Worm (Caenorhabditis elegans): Measurements from ENCODE around the gene T03F6.6.

Gene T03F6.6

DNA sequence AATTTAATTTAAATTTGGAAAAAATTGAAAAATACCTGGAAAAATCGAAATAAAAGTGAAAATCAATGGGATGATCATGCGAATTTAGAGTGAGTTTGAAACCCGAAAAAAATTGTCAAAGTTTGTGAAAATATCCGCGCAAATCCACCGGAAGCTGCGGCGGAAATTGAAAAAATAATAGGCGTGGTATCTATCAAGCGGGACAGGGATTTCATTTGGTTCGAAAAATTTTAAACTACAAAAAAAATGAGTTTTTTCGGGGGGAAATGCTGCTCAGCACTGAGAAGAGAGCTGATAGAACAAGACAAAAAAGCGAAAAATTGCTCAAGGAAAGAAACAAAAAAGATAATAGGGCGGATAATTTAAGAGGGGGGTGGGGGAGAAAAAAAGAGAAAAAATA lies 9.1 kb downstream of the T03F6.6 start, which contains the start of gene T03F6.9:
TSS of gene T03F6.9 (minus strand) at position 101 of the 400 bp plus-strand sequence.
- TF ChIP-seq efl-3 (GFP tag; optimal IDR thresholded peaks at IDR 0.05) (no peak), fkh-8 (tag; optimal IDR thresholded peaks at IDR 0.05) (peak; percentile 0)

DNA sequence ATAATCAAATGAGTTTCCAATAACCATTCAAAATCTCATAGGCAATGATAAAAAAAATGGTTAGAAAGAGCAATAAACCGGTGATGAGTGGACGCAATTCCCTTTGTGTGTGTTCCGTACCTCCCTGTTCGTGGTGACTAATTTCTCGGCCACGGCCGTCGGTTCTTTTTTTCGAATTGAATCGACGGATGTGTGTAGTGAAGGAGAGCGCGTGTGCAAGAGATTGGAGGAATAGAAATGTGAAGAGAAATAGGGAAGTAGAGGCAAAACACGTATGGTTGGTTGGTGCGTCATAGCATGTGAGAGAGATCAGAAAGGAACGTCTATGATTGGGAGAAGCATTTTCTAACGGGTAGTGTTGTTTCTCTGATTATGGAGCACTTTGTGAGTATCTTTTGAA lies 20.2 kb downstream of the T03F6.6 start:
- no peak for TF ChIP-seq C34B4.2 (tag; optimal IDR thresholded peaks at IDR 0.05)
- peak; percentile 58 for TF ChIP-seq blmp-1 (tag; optimal IDR thresholded peaks at IDR 0.05)
- TF ChIP-seq tbx-2 (tag; optimal IDR thresholded peaks at IDR 0.05), result no peak
- TF ChIP-seq ama-1 (optimal IDR thresholded peaks at IDR 0.05), result no peak
- peak; percentile 36 to 58 for TF ChIP-seq lin-35 (GFP tag; optimal IDR thresholded peaks at IDR 0.05)
- peak; percentile 77 for TF ChIP-seq fkh-8 (tag; optimal IDR thresholded peaks at IDR 0.05)
- peak in 2 of 3 experiments; percentile 34 to 60 for TF ChIP-seq dpl-1 (GFP tag; optimal IDR thresholded peaks at IDR 0.05)
- peak; percentile 98 for TF ChIP-seq lin-14 (GFP tag; optimal IDR thresholded peaks at IDR 0.05)
- TF ChIP-seq xbp-1 (tag; optimal IDR thresholded peaks at IDR 0.05), result peak; percentile 13
- TF ChIP-seq lsy-2 (tag; optimal IDR thresholded peaks at IDR 0.05), result peak; percentile 17 to 63
- peak; percentile 4 for TF ChIP-seq lin-15B (tag; optimal IDR thresholded peaks at IDR 0.05)
- peak; percentile 16 for TF ChIP-seq nhr-47 (tag; optimal IDR thresholded peaks at IDR 0.05)
- peak; percentile 68 for TF ChIP-seq skn-1 (tag; optimal IDR thresholded peaks at IDR 0.05)
- no peak for TF ChIP-seq unc-86 (tag; optimal IDR thresholded peaks at IDR 0.05)
- TF ChIP-seq jun-1 (tag; optimal IDR thresholded peaks at IDR 0.05), result peak; percentile 18
- TF ChIP-seq mdl-1 (tag; optimal IDR thresholded peaks at IDR 0.05), result peak in 1 of 2 experiments; percentile 66
- TF ChIP-seq pag-3 (tag; optimal IDR thresholded peaks at IDR 0.05; ENCODE audit: borderline replicate concordance, insufficient read depth), result no peak
- peak; percentile 9 for TF ChIP-seq swsn-7 (tag; optimal IDR thresholded peaks at IDR 0.05)
- TF ChIP-seq egl-27 (tag; optimal IDR thresholded peaks at IDR 0.05), result no peak
- peak; percentile 21 for TF ChIP-seq nhr-20 (tag; optimal IDR thresholded peaks at IDR 0.05)
- no peak for TF ChIP-seq hlh-4 (tag; optimal IDR thresholded peaks at IDR 0.05)
- TF ChIP-seq ceh-88 (GFP tag; IDR thresholded peaks at IDR 0.05), result no peak
- peak in 1 of 3 experiments; percentile 69 for TF ChIP-seq ceh-82 (tag; optimal IDR thresholded peaks at IDR 0.05)
- TF ChIP-seq nhr-77 (tag; optimal IDR thresholded peaks at IDR 0.05), result no peak
- peak; percentile 56 for TF ChIP-seq F16B12.6 (tag; optimal IDR thresholded peaks at IDR 0.05)
- peak; percentile 50 for TF ChIP-seq snu-23 (GFP tag; optimal IDR thresholded peaks at IDR 0.05)
- TF ChIP-seq fos-1 (tag; optimal IDR thresholded peaks at IDR 0.05), result peak; percentile 37
- TF ChIP-seq nhr-11 (tag; optimal IDR thresholded peaks at IDR 0.05), result no peak
- TF ChIP-seq efl-1 (optimal IDR thresholded peaks at IDR 0.05), result peak; percentile 36 to 41
- peak; percentile 31 to 67 for TF ChIP-seq efl-1 (GFP tag; optimal IDR thresholded peaks at IDR 0.05 in 1 of 2)
- TF ChIP-seq nhr-71 (tag; optimal IDR thresholded peaks at IDR 0.05), result peak; percentile 48
- TF ChIP-seq nhr-85 (tag), result peak; percentile 59
- TF ChIP-seq aha-1 (tag; optimal IDR thresholded peaks at IDR 0.05), result no peak

DNA sequence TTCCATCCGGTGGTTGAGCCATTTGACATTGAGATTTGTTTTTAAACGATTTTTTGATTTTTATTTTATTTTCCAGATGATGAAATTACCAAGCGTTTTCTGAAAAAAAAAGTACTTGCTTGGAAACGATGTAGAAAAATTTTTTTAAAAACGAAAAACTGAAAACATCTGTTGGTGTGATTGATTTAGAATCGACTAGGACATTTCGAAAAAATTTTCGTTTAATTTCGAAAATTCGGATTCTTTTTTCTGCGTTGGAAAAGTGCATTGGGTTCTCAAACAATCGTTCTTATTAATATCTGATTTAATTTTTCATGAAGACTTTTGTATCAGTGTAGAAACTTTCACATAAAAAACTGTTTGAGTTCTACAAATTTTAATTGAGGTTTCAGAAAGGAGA lies 20.8 kb downstream of the T03F6.6 start, which contains the start of gene F53A2.9:
TSS of gene F53A2.9 (minus strand) at position 101 of the 400 bp plus-strand sequence.
- TF ChIP-seq isw-1 (GFP tag; IDR thresholded peaks at IDR 0.05) (no peak), tbx-2 (tag; optimal IDR thresholded peaks at IDR 0.05) (no peak), nhr-90 (tag; optimal IDR thresholded peaks at IDR 0.05; ENCODE audit: poor library complexity) (no peak), C16A3.4 (tag; optimal IDR thresholded peaks at IDR 0.05) (no peak), skn-1 (tag; optimal IDR thresholded peaks at IDR 0.05) (no peak), dpl-1 (GFP tag; optimal IDR thresholded peaks at IDR 0.05) (no peak), mab-9 (GFP tag; IDR thresholded peaks at IDR 0.05) (no peak)

DNA sequence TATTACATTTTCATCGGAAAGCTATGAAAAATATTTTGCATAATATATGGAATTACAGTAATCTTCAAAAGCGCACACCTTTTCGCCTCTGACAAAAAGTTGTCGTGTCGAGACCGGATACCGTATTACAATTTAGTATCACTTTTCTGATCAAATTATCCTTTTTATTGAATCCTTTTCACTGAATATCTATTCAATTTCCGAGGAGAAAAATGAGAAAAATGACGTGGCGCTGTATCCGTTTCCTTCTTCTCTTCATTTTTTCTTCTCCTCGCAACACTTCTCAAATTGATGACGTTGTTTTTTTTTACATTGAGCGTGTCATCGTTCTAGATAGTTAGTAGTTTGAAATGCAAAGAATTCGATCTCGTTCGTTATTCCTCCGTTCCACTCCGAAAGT lies 29.1 kb downstream of the T03F6.6 start:
- TF ChIP-seq nhr-71 (tag; optimal IDR thresholded peaks at IDR 0.05) (peak; percentile 3), lin-13 (GFP tag; optimal IDR thresholded peaks at IDR 0.05) (no peak), lin-14 (GFP tag; optimal IDR thresholded peaks at IDR 0.05) (peak; percentile 66), lsy-2 (tag; optimal IDR thresholded peaks at IDR 0.05) (peak in 1 of 2 experiments; percentile 12), nhr-28 (tag; optimal IDR thresholded peaks at IDR 0.05) (no peak), isw-1 (GFP tag; IDR thresholded peaks at IDR 0.05) (no peak)

Measured in whole organism, L1 larva.